Worm (Caenorhabditis elegans) whole organism, late embryonic: ENCODE measurements around the gene F25E5.2.

Experiments used
- F13H6.1 ChIP-seq: sonication (generic microtip); optimal IDR thresholded peaks from 2 replicates; lab custom pipeline; 2016; ENCODE audit warnings: missing genetic modification characterization, missing compliant biosample characterization
- lin-11 ChIP-seq: fragments of 200-800 bp; sonication (Bioruptor generic); optimal IDR thresholded peaks from 2 replicates; lab custom pipeline; 2018; ENCODE audit warnings: mild to moderate bottlenecking, missing genetic modification characterization, missing compliant biosample characterization
- nfya-1 ChIP-seq: sonication (generic microtip); optimal IDR thresholded peaks from 2 replicates; lab custom pipeline; 2017; ENCODE audit warnings: missing genetic modification characterization, mild to moderate bottlenecking, missing compliant biosample characterization, antibody characterized with exemption, moderate library complexity
- unc-86 ChIP-seq: sonication (generic microtip); optimal IDR thresholded peaks from 2 replicates; lab custom pipeline; 2016; ENCODE audit warnings: missing genetic modification characterization, missing compliant biosample characterization

DNA sequence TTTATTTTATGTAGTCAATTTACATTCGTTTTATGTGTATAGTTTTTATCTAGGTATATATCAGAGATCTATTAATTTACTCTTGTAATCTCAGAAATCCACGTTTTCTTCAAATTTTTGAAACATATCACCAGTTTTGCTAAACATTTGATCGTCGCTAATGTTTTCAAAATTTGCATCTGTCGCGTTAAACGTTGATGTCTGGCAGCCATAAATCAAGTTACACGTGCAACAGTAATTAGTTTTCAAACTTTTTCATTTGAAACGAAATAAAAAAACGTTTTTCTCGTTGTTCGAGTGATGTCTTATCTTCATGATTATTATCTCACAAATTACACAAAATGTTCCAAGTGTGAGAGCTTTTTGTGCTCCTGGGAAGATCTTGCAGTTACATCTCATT is 42.3 kb downstream of the F25E5.2 start, which contains the start of gene srh-79:
- no peak for TF ChIP-seq F13H6.1 (tag; lab: Kevin White, UChicago)
- TF ChIP-seq lin-11 (tag; lab: Kevin White, UChicago) = no peak
- TF ChIP-seq unc-86 (tag; lab: Kevin White, UChicago) = no peak
- TF ChIP-seq nfya-1 (tag; lab: Kevin White, UChicago) = no peak
